Worm (Caenorhabditis elegans) whole organism, L4/young adult: ENCODE measurements around the gene W10G11.19.

Experiments used
- W03F9.2 ChIP-seq: fragments of 150-350 bp; optimal IDR thresholded peaks from 2 replicates; lab custom pipeline; 2014; ENCODE audit warnings: missing biosample characterization, missing genetic modification characterization
- him-1 ChIP-seq: sonication (generic microtip); optimal IDR thresholded peaks from 2 replicates; lab custom pipeline; 2016; ENCODE audit warnings: missing genotype, missing genetic modification reagents, missing genetic modification characterization, missing compliant biosample characterization

DNA sequence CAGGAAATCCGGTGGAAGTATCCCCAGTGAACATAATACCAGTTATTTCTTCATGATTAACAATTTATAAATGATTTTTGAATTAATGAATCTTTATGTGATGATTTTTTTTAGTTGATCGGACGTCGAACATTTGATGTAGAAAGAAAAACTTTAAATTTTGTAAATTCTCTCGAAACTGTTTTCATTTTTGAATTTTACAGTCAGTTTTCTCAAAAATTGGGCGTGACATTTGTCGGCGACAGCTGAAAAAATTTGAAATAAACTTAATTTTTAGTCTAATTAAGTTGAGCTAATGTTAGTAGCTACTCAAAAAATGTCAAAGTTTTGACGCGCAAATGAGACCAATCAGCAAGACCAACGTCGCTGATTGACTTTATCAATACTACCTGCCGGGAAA, 33.0 kb downstream of the W10G11.19 start, which contains the start of gene srh-60:
- TF ChIP-seq W03F9.2 (tag; lab: Kevin White, UChicago): no peak
- TF ChIP-seq him-1 (tag; lab: Kevin White, UChicago): no peak
